Fruit fly (Drosophila melanogaster): ENCODE data around the gene gammaTub23C.

Gene gammaTub23C

DNA sequence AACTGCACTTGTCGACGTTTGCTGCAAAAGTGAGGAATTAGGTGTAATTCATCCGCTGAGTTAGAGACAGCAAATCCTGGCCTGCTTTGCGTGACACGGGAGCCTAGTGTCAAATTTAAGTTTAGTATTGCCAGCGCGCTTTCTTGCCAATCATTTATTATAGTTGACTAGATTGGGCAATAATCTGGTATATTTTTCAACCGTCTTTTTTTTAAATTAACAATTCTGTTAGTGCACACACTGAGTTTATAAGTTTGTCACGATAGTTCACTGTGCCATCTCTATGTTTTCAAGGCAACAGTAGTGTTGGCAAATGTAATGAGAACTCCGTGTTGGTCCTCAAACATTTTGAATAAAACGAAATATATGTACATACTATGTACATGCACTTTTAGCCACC, 4.1 kb downstream of the gammaTub23C start, which contains the start of the genes CG9641 and CG3165 (continued):
- TF ChIP-seq CG13624 (GFP tag; optimal IDR thresholded peaks at IDR 0.05) (peak; percentile 92), bab2 (GFP tag; optimal IDR thresholded peaks at IDR 0.05) (peak; percentile 90), CG12391 (tag; optimal IDR thresholded peaks at IDR 0.05) (peak; percentile 87), grau (tag; optimal IDR thresholded peaks at IDR 0.05) (peak; percentile 85), lbe (GFP tag; optimal IDR thresholded peaks at IDR 0.05) (peak; percentile 89), CG18011 (GFP tag; optimal IDR thresholded peaks at IDR 0.05) (peak; percentile 48), Asciz (GFP tag; optimal IDR thresholded peaks at IDR 0.05) (no peak), CG11695 (GFP tag; IDR thresholded peaks at IDR 0.05) (peak; percentile 77), Stat92E (GFP tag; optimal IDR thresholded peaks at IDR 0.05) (peak in 1 of 3 experiments; percentile 74), z (GFP tag; IDR thresholded peaks at IDR 0.05) (no peak), grn (GFP tag; optimal IDR thresholded peaks at IDR 0.05) (no peak), CG12071 (GFP tag; optimal IDR thresholded peaks at IDR 0.05) (peak; percentile 29), Gsc (GFP tag; IDR thresholded peaks at IDR 0.05) (no peak), kay (GFP tag; optimal IDR thresholded peaks at IDR 0.05) (peak; percentile 81), Six4 (GFP tag; optimal IDR thresholded peaks at IDR 0.05) (peak; percentile 81), dan (GFP tag; IDR thresholded peaks at IDR 0.05) (peak; percentile 60; the same call in 1 of the 2 replicates), Elba2 (GFP tag; optimal IDR thresholded peaks at IDR 0.05) (peak; percentile 55), zfh2 (GFP tag; optimal IDR thresholded peaks at IDR 0.05) (peak; percentile 88), ap (GFP tag; IDR thresholded peaks at IDR 0.05) (peak; percentile 45; the same call in 1 of the 2 replicates), Hr78 (GFP tag; optimal IDR thresholded peaks at IDR 0.05) (no peak), CG10366 (GFP tag; IDR thresholded peaks at IDR 0.05) (peak; percentile 81), CG4360 (GFP tag; IDR thresholded peaks at IDR 0.05) (no peak; the same call in 1 of the 2 replicates), Doc2 (GFP tag; IDR thresholded peaks at IDR 0.05) (no peak), CG8290 (GFP tag; optimal IDR thresholded peaks at IDR 0.05) (peak; percentile 84), CG8290 (tag; optimal IDR thresholded peaks at IDR 0.05) (peak in 1 of 2 experiments; percentile 77), Rfx (GFP tag; IDR thresholded peaks at IDR 0.05) (peak; percentile 84), CG4282 (GFP tag; optimal IDR thresholded peaks at IDR 0.05) (peak; percentile 82), CG2120 (GFP tag; optimal IDR thresholded peaks at IDR 0.05) (peak; percentile 92), NC2α (GFP tag; optimal IDR thresholded peaks at IDR 0.05) (peak; percentile 70), CG31365 (tag; optimal IDR thresholded peaks at IDR 0.05) (no peak), CG17568 (GFP tag; optimal IDR thresholded peaks at IDR 0.05) (no peak), HLHmδ (GFP tag; optimal IDR thresholded peaks at IDR 0.05) (no peak), Hr51 (GFP tag; optimal IDR thresholded peaks at IDR 0.05) (peak in 1 of 2 experiments; percentile 84), CG8281 (tag; optimal IDR thresholded peaks at IDR 0.05) (no peak), CG4328 (GFP tag; optimal IDR thresholded peaks at IDR 0.05) (peak; percentile 60), CG10274 (GFP tag; optimal IDR thresholded peaks at IDR 0.05) (peak; percentile 17), CG11085 (GFP tag; IDR thresholded peaks at IDR 0.05) (peak; percentile 51), chif (GFP tag; optimal IDR thresholded peaks at IDR 0.05) (peak; percentile 83 to 90), Mrtf (GFP tag; IDR thresholded peaks at IDR 0.05) (peak; percentile 54; the same call in 1 of the 3 replicates), Dek (tag; optimal IDR thresholded peaks at IDR 0.05) (peak; percentile 64), CrebB (tag; optimal IDR thresholded peaks at IDR 0.05) (peak; percentile 63), Max (GFP tag; optimal IDR thresholded peaks at IDR 0.05) (peak; percentile 84), CG17186 (GFP tag; optimal IDR thresholded peaks at IDR 0.05) (peak; percentile 75), NC2β (GFP tag; optimal IDR thresholded peaks at IDR 0.05) (peak; percentile 81), HLH4C (GFP tag; IDR thresholded peaks at IDR 0.05; ENCODE audit: partially characterized antibody) (peak; percentile 90), CG7786 (GFP tag; optimal IDR thresholded peaks at IDR 0.05) (peak; percentile 89), Spps (tag; optimal IDR thresholded peaks at IDR 0.05) (peak; percentile 70), cg (GFP tag; optimal IDR thresholded peaks at IDR 0.05) (no peak), CG34422 (GFP tag; IDR thresholded peaks at IDR 0.05) (peak; percentile 80), CG18599 (GFP tag; optimal IDR thresholded peaks at IDR 0.05) (peak; percentile 89)
